Fruit fly (Drosophila melanogaster): ENCODE results near the gene Pink1.

dm6 chrX:6656626-6657558 is 26.7 kb upstream of the Pink1 start:
- TF ChIP-seq fd59A (GFP tag; optimal IDR thresholded peaks at IDR 0.05) (no peak), Blimp-1 (GFP tag; optimal IDR thresholded peaks at IDR 0.05) (peak; percentile 87), CG6854 (GFP tag; optimal IDR thresholded peaks at IDR 0.05) (peak; percentile 46), CG6808 (GFP tag; optimal IDR thresholded peaks at IDR 0.05) (peak; percentile 40), CG34406 (GFP tag; optimal IDR thresholded peaks at IDR 0.05) (no peak), CG9139 (GFP tag; optimal IDR thresholded peaks at IDR 0.05) (no peak)

All from whole organism, prepupa.